Worm (Caenorhabditis elegans) whole organism, L4 larva: ENCODE results near the gene gpa-10.

Experiments
- D1046.2 ChIP-seq: fragments of 200-800 bp; sonication (Bioruptor generic); IDR thresholded peaks from 2 replicates; pipeline ENCODE4 v1.3.6; 2022; ENCODE audit warnings: missing genetic modification characterization, missing compliant biosample characterization
- T20F7.1 ChIP-seq: fragments of 200-800 bp; sonication (Bioruptor generic); optimal IDR thresholded peaks from 2 replicates; lab custom pipeline; 2018; ENCODE audit warnings: mild to moderate bottlenecking, missing genetic modification characterization, missing compliant biosample characterization
- aha-1 ChIP-seq: fragments of 150-350 bp; peaks from one replicate; lab custom pipeline; 2014; ENCODE audit warnings: missing biosample characterization, missing genetic modification characterization
- attf-4 ChIP-seq: sonication (generic microtip); optimal IDR thresholded peaks from 3 replicates; lab custom pipeline; 2017; ENCODE audit warnings: missing biosample characterization, missing genetic modification characterization
- ceh-20 ChIP-seq: fragments of 200-800 bp; sonication (Bioruptor generic); IDR thresholded peaks from 2 replicates; pipeline ENCODE4 v1.3.6; 2022; ENCODE audit warnings: missing genetic modification reagents, missing genetic modification characterization, missing compliant biosample characterization
- ceh-32 ChIP-seq: sonication (generic microtip); optimal IDR thresholded peaks from 2 replicates; lab custom pipeline; 2016; ENCODE audit warnings: mild to moderate bottlenecking, missing genetic modification characterization, missing compliant biosample characterization; ENCODE audit not compliant: poor library complexity
- ceh-82 ChIP-seq: sonication (generic microtip); optimal IDR thresholded peaks from 2 replicates; lab custom pipeline; 2017; ENCODE audit warnings: missing biosample characterization, missing genetic modification characterization
- ces-1 ChIP-seq: fragments of 150-350 bp; sonication (generic microtip); optimal IDR thresholded peaks from 4 replicates; lab custom pipeline; 2014; ENCODE audit warnings: missing biosample characterization, missing genetic modification reagents, missing genetic modification characterization
- ctbp-1 ChIP-seq: fragments of 200-800 bp; sonication (Bioruptor generic); IDR thresholded peaks from 2 replicates; pipeline ENCODE4 v1.3.6; 2022; ENCODE audit warnings: missing genetic modification reagents, missing genetic modification characterization, missing compliant biosample characterization
- dmd-6 ChIP-seq: fragments of 200-800 bp; sonication (Bioruptor generic); IDR thresholded peaks from 2 replicates; pipeline ENCODE4 v1.3.6; 2022; ENCODE audit warnings: missing genetic modification reagents, missing genetic modification characterization, missing compliant biosample characterization
- dve-1 ChIP-seq: sonication (generic microtip); optimal IDR thresholded peaks from 2 replicates; lab custom pipeline; 2017; ENCODE audit warnings: antibody characterized with exemption, mild to moderate bottlenecking, missing genetic modification characterization, missing compliant biosample characterization; ENCODE audit not compliant: insufficient read depth
- egl-43 ChIP-seq: fragments of 200-800 bp; sonication (Bioruptor generic); IDR thresholded peaks from 2 replicates; pipeline ENCODE4 v1.3.6; 2022; ENCODE audit warnings: missing genetic modification reagents, missing genetic modification characterization, missing compliant biosample characterization
- hif-1 ChIP-seq, 2 experiments: sonication (generic microtip); optimal IDR thresholded peaks; 2 replicates each; lab custom pipeline; 2016 to 2017; ENCODE audit warnings: missing compliant biosample characterization in 2 of 2, missing genetic modification characterization in 2 of 2, missing genetic modification reagents in 2 of 2, missing genotype in 2 of 2, mild to moderate bottlenecking in 1 of 2
- hlh-30 ChIP-seq: sonication (generic microtip); optimal IDR thresholded peaks from 2 replicates; lab custom pipeline; 2017; ENCODE audit warnings: antibody characterized with exemption, mild to moderate bottlenecking, missing genetic modification characterization, missing compliant biosample characterization; ENCODE audit not compliant: insufficient read depth
- lin-1 ChIP-seq: fragments of 200-800 bp; sonication (Bioruptor generic); IDR thresholded peaks from 2 replicates; pipeline ENCODE4 v1.3.6; 2022; ENCODE audit warnings: missing genetic modification reagents, missing genetic modification characterization, missing compliant biosample characterization
- lin-15B ChIP-seq: fragments of 150-350 bp; sonication (generic microtip); optimal IDR thresholded peaks from 3 replicates; lab custom pipeline; 2014; ENCODE audit warnings: missing biosample characterization, missing genetic modification characterization
- lir-3 ChIP-seq: sonication (generic microtip); optimal IDR thresholded peaks from 2 replicates; lab custom pipeline; 2016; ENCODE audit warnings: mild to moderate bottlenecking, missing genetic modification characterization, missing compliant biosample characterization
- madf-5 ChIP-seq, 2 experiments: fragments of 200-800 bp; sonication (Bioruptor generic); IDR thresholded peaks; 2 replicates each; pipeline ENCODE4 v1.3.6; 2022; ENCODE audit warnings: missing compliant biosample characterization in 2 of 2, missing genetic modification characterization in 2 of 2
- mep-1 ChIP-seq: fragments of 150-350 bp; sonication (generic microtip); optimal IDR thresholded peaks from 3 replicates; lab custom pipeline; 2014; ENCODE audit warnings: missing biosample characterization, missing genetic modification characterization
- nhr-102 ChIP-seq: sonication (generic microtip); optimal IDR thresholded peaks from 2 replicates; lab custom pipeline; 2016; ENCODE audit warnings: mild to moderate bottlenecking, missing genetic modification characterization, moderate library complexity, missing compliant biosample characterization
- nhr-111 ChIP-seq: fragments of 200-800 bp; sonication (Bioruptor generic); optimal IDR thresholded peaks from 2 replicates; lab custom pipeline; 2018; ENCODE audit warnings: mild to moderate bottlenecking, missing genetic modification characterization, missing compliant biosample characterization
- nhr-28 ChIP-seq: fragments of 150-350 bp; optimal IDR thresholded peaks from 2 replicates; lab custom pipeline; 2014; ENCODE audit warnings: missing biosample characterization, missing genetic modification characterization
- nhr-41 ChIP-seq: fragments of 200-800 bp; sonication (Bioruptor generic); IDR thresholded peaks from 2 replicates; pipeline ENCODE4 v1.3.6; 2022; ENCODE audit warnings: missing genetic modification reagents, missing genetic modification characterization, missing compliant biosample characterization
- nhr-48 ChIP-seq: sonication (generic microtip); optimal IDR thresholded peaks from 2 replicates; lab custom pipeline; 2016; ENCODE audit warnings: mild to moderate bottlenecking, missing genetic modification characterization, missing compliant biosample characterization
- nhr-77 ChIP-seq: fragments of 150-350 bp; optimal IDR thresholded peaks from 2 replicates; lab custom pipeline; 2014; ENCODE audit warnings: missing biosample characterization, missing genetic modification characterization
- php-3 ChIP-seq: fragments of 200-800 bp; sonication (Bioruptor generic); IDR thresholded peaks from 2 replicates; pipeline ENCODE4 v1.3.6; 2022; ENCODE audit warnings: missing genetic modification reagents, missing genetic modification characterization, missing compliant biosample characterization
- pqm-1 ChIP-seq: sonication (generic microtip); optimal IDR thresholded peaks from 2 replicates; lab custom pipeline; 2017; ENCODE audit warnings: missing biosample characterization, missing genetic modification characterization
- rbr-2 ChIP-seq: sonication (generic microtip); optimal IDR thresholded peaks from 2 replicates; lab custom pipeline; 2016; ENCODE audit warnings: missing genotype, missing genetic modification characterization, missing compliant biosample characterization
- saeg-2 ChIP-seq: fragments of 200-800 bp; sonication (Bioruptor generic); IDR thresholded peaks from 2 replicates; pipeline ENCODE4 v1.3.6; 2022; ENCODE audit warnings: missing genetic modification reagents, missing genetic modification characterization, missing compliant biosample characterization
- set-16 ChIP-seq: fragments of 200-800 bp; sonication (Bioruptor generic); IDR thresholded peaks from 2 replicates; pipeline ENCODE4 v1.3.6; 2022; ENCODE audit warnings: missing genetic modification reagents, missing genetic modification characterization, missing compliant biosample characterization
- snpc-4 ChIP-seq: fragments of 150-350 bp; optimal IDR thresholded peaks from 2 replicates; lab custom pipeline; 2014; ENCODE audit warnings: missing biosample characterization, missing genetic modification characterization
- spr-1 ChIP-seq: sonication (generic microtip); optimal IDR thresholded peaks from 2 replicates; lab custom pipeline; 2016; ENCODE audit warnings: mild to moderate bottlenecking, missing genetic modification characterization, missing compliant biosample characterization
- tra-1 ChIP-seq: fragments of 200-800 bp; sonication (Bioruptor generic); IDR thresholded peaks from 2 replicates; pipeline ENCODE4 v1.3.6; 2022; ENCODE audit warnings: missing genetic modification reagents, missing genetic modification characterization, missing compliant biosample characterization
- unc-62 ChIP-seq, 3 experiments: fragments of 150-350 bp in 1 of 3; sonication (generic microtip); optimal IDR thresholded peaks in 2 of 3; peaks in 1 of 3; 1 replicate in 1 of 3; 2 replicates in 2 of 3; lab custom pipeline; 2014 to 2017; ENCODE audit warnings: missing biosample characterization in 3 of 3, missing genetic modification characterization in 3 of 3, missing genetic modification reagents in 3 of 3, missing genotype in 1 of 3
- vab-7 ChIP-seq: fragments of 200-800 bp; sonication (Bioruptor generic); IDR thresholded peaks from 2 replicates; pipeline ENCODE4 v1.3.6; 2022; ENCODE audit warnings: missing genetic modification reagents, missing genetic modification characterization, missing compliant biosample characterization
- zfp-2 ChIP-seq: sonication (generic microtip); optimal IDR thresholded peaks from 2 replicates; lab custom pipeline; 2016; ENCODE audit warnings: mild to moderate bottlenecking, missing genetic modification characterization, missing compliant biosample characterization
- ztf-11 ChIP-seq: fragments of 150-350 bp; optimal IDR thresholded peaks from 2 replicates; lab custom pipeline; 2014; ENCODE audit warnings: missing biosample characterization, missing genetic modification characterization

gpa-10 gene

DNA sequence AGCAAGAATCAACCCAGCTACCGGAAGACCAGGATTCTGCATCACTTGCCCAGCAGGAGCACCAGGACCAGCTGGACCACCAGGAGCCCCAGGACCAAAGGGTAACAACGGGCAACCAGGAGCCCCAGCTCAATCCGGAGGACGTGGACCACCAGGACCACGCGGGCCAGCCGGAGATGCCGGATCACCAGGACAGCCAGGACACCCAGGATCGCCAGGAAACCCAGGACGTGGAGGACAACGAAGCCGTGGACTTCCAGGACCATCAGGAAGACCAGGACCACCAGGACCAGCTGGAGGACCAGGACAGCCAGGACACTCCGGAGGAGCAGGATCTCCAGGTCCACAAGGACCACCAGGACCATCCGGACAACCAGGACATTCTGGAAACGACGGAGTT, 23.1 kb downstream of the gpa-10 start:
- 0 out of 2 replicates have a peak, but pooled peaks have one; percentile 27 for TF ChIP-seq D1046.2
- TF ChIP-seq php-3 (GFP tag; lab: Robert Waterston, UW), result no peak
- TF ChIP-seq ctbp-1 (GFP tag; lab: Robert Waterston, UW), result no peak
- TF ChIP-seq saeg-2 (GFP tag; lab: Robert Waterston, UW), result no peak
- TF ChIP-seq set-16 (GFP tag; lab: Robert Waterston, UW), result peak; percentile 97
- TF ChIP-seq vab-7 (GFP tag; lab: Robert Waterston, UW), result 0 out of 2 replicates have a peak, but pooled peaks have one; percentile 5
- TF ChIP-seq hif-1 (tag; optimal IDR thresholded peaks at IDR 0.05; lab: Kevin White, UChicago), result no peak
- TF ChIP-seq dve-1 (tag; lab: Kevin White, UChicago), result no peak
- no peak for TF ChIP-seq attf-4 (tag; lab: Kevin White, UChicago)
- no peak for TF ChIP-seq nhr-102 (tag; lab: Kevin White, UChicago)
- TF ChIP-seq T20F7.1 (GFP tag; lab: Kevin White, UChicago), result no peak
- no peak for TF ChIP-seq snpc-4 (tag; lab: Kevin White, UChicago)

DNA sequence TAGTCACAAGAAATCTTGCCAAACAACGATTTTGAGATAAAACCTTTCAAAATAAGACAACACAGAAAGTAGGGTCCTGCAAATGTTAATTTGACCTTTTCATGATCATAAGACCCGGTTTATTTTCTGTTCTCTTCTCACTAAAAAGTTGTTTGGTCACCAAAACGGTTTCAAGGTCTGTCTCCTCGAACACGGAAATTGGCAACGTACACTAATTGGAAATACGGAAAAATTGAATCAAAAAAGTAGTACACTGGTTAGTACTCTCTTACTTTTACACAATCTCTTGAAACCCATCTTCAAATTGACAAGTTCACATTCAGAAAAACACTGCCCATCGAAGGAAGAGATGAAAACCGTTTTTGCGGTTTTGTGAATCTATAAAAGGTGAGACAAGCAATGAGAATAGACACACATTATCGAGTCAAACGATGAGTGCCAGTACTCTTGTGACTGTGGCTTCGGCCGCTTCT, 23.8 kb downstream of the gpa-10 start, which contains the start of gene col-142:
Gene col-142 (plus strand): TSS at position 423 of the 473 bp plus-strand sequence.
- no peak for TF ChIP-seq dve-1 (tag; lab: Kevin White, UChicago)
- peak; percentile 9 for TF ChIP-seq nhr-28

DNA sequence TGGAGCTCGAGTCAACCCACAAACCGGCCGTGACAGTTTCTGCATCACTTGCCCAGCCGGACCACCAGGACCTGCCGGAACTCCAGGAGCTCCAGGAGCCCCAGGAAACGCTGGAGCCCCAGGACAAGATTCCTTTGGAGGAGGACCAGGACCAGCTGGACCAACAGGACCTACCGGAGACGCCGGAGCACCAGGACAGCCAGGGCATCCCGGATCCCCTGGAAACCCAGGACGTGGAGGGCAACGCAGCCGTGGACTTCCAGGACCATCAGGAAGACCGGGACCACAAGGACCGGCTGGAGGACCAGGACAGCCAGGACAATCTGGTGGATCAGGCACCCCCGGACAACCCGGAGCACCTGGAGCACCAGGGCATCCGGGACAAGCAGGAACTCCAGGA, 24.5 kb downstream of the gpa-10 start:
- TF ChIP-seq aha-1 (tag; lab: Kevin White, UChicago) (peak; percentile 36), rbr-2 (tag; lab: Kevin White, UChicago) (no peak), set-16 (GFP tag; lab: Robert Waterston, UW) (peak; percentile 97)

DNA sequence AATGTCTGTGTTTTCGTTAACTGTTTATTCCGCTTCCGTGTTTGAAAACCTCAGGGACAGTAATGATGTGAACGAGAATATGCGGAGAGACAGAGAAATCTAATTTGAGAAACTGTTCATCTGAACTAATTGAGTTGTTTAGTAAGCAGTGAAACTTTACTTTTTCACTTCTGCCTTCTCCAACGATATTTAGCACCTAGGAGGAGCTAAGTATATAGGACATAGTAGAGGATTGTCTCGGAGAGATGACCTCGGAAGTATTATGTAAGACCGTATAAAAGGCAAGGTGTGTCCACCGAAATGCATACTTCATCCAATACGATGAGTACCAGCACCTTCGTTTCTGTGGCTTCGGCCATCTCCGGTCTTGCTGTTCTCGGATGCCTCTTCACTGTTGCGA, 25.2 kb downstream of the gpa-10 start, which contains the start of gene col-141:
Gene col-141 (plus strand): TSS at position 301 of the 400 bp plus-strand sequence.
- TF ChIP-seq egl-43 (GFP tag; lab: Robert Waterston, UW) (no peak), hlh-30 (tag; lab: Kevin White, UChicago) (no peak), tra-1 (no peak), nhr-111 (no peak), madf-5 (GFP tag; IDR thresholded peaks at IDR 0.05; lab: Robert Waterston, UW) (no peak), nhr-48 (tag; lab: Kevin White, UChicago) (no peak), lir-3 (tag; lab: Kevin White, UChicago) (no peak), ceh-20 (GFP tag; lab: Robert Waterston, UW) (no peak), ztf-11 (tag; lab: Kevin White, UChicago) (no peak), zfp-2 (no peak), rbr-2 (tag; lab: Kevin White, UChicago) (no peak)

DNA sequence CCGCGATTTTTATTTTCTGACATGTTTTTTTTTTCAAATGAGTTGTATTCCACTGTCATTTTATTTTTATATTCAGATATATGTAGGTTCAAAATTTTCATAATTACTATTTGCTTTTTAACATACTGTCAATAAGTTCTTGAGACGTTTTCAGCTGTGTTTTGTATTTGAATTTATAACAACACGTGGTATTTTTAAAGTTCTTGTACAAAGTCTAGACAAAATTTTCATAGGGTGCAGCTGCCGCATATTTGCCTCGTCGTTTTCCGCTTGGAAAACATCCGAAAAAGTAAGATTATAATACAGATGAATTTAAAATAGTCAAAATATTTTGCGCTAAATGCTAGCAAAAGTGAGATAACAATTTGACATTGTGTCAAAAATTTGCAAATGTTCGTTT, 25.8 kb downstream of the gpa-10 start, which contains the start of gene dmsr-15:
Gene dmsr-15 (minus strand): TSS at position 101 of the 400 bp plus-strand sequence.
- TF ChIP-seq nhr-41 (GFP tag; lab: Robert Waterston, UW), result no peak
- TF ChIP-seq ceh-82, result no peak
- no peak for TF ChIP-seq T20F7.1 (GFP tag; lab: Kevin White, UChicago)
- TF ChIP-seq php-3 (GFP tag; lab: Robert Waterston, UW), result no peak
- TF ChIP-seq rbr-2 (tag; lab: Kevin White, UChicago), result no peak
- TF ChIP-seq spr-1 (tag; lab: Kevin White, UChicago), result no peak
- no peak for TF ChIP-seq set-16 (GFP tag; lab: Robert Waterston, UW)

DNA sequence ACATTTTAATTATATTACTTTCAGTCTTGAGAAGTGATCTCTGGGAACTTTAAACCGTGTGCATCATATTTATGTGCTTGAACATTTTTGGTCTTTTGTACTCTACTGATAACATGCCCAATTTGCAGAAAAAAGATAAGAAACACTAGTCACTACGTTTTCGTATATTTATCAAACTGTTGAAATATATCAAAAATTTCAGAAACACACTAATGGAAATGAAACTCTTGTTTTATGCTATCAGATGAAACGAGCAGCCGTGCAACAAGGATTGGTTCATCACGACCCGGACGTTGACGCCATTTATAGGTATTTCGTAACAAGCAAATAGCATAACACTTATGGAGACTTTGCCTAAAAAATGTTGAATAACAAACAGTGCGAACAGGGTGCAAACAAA, 31.2 kb downstream of the gpa-10 start:
- TF ChIP-seq unc-62 (GFP tag; optimal IDR thresholded peaks at IDR 0.05 in 1 of 2; lab: Kevin White, UChicago), result peak in 1 of 2 experiments; percentile 81
- no peak for TF ChIP-seq unc-62 (tag; optimal IDR thresholded peaks at IDR 0.05; lab: Kevin White, UChicago)
- TF ChIP-seq lin-1, result no peak
- no peak for TF ChIP-seq nhr-102 (tag; lab: Kevin White, UChicago)
- peak; percentile 58 for TF ChIP-seq nhr-77 (tag; lab: Kevin White, UChicago)
- no peak for TF ChIP-seq mep-1 (tag; lab: Kevin White, UChicago)
- TF ChIP-seq ces-1, result no peak
- no peak for TF ChIP-seq ceh-32 (tag; lab: Kevin White, UChicago)
- peak; percentile 93 for TF ChIP-seq pqm-1 (tag; lab: Kevin White, UChicago)
- peak; percentile 87 for TF ChIP-seq nhr-28
- peak; percentile 4 for TF ChIP-seq T20F7.1 (GFP tag; lab: Kevin White, UChicago)
- no peak for TF ChIP-seq lin-15B
- peak; percentile 93 for TF ChIP-seq dmd-6 (GFP tag; lab: Robert Waterston, UW)
